Fruit fly (Drosophila melanogaster): ENCODE data around the gene Dyrk2.

DNA sequence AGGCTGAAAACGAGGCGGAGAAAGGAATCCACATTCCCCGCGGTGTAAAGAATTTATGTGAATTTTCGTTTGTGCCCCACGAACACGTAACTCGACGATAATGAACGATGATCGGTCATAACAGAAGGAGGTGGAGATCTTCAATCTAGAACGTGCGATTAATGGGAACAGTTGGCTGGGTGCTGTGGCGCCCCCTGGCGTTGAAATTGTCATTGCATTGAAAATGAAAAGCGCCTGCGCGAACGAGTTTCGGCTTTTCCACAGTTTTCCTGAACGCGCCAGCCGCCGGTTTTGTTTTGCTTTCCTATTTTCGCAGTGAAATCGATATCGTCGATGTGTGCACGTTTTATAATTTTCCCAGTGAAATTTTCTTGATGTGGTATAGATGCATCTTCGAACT lies 22.6 kb downstream of the Dyrk2 start:
- TF ChIP-seq OdsH (GFP tag; optimal IDR thresholded peaks at IDR 0.05) (no peak), Mio (GFP tag; optimal IDR thresholded peaks at IDR 0.05) (no peak), CG32264 (GFP tag; optimal IDR thresholded peaks at IDR 0.05) (no peak), h (GFP tag; optimal IDR thresholded peaks at IDR 0.05) (no peak), usp (GFP tag; optimal IDR thresholded peaks at IDR 0.05) (no peak), pan (optimal IDR thresholded peaks at IDR 0.05) (no peak), dsf (GFP tag; optimal IDR thresholded peaks at IDR 0.05; ENCODE audit: borderline replicate concordance) (no peak), Hr83 (GFP tag; optimal IDR thresholded peaks at IDR 0.05; ENCODE audit: poor library complexity, severe bottlenecking) (no peak), br (GFP tag; optimal IDR thresholded peaks at IDR 0.05) (no peak), tai (GFP tag; optimal IDR thresholded peaks at IDR 0.05) (no peak), Abd-B (GFP tag; optimal IDR thresholded peaks at IDR 0.05) (no peak)
